Fruit fly (Drosophila melanogaster) whole organism, embryonic: ENCODE data around the gene CG46462.

Source experiments
- Atf-2 ChIP-seq: fragments of 200-800 bp; sonication (Bioruptor generic); optimal IDR thresholded peaks from 2 replicates; lab custom pipeline; 2016; ENCODE audit warnings: missing biosample characterization, missing genetic modification characterization
- Bdp1 ChIP-seq: fragments of 200-800 bp; sonication (Bioruptor generic); optimal IDR thresholded peaks from 3 replicates; lab custom pipeline; 2016; ENCODE audit warnings: missing biosample characterization, missing genetic modification characterization
- CG10274 ChIP-seq: fragments of 200-800 bp; sonication (Bioruptor generic); optimal IDR thresholded peaks from 3 replicates; lab custom pipeline; 2017; ENCODE audit warnings: missing biosample characterization, mild to moderate bottlenecking, missing genetic modification characterization
- CG11723 ChIP-seq: fragments of 200-800 bp; sonication (Bioruptor generic); optimal IDR thresholded peaks from 2 replicates; lab custom pipeline; 2017; ENCODE audit warnings: missing biosample characterization, mild to moderate bottlenecking, missing genetic modification characterization
- CG12155 ChIP-seq: fragments of 200-800 bp; sonication (Bioruptor generic); optimal IDR thresholded peaks from 3 replicates; lab custom pipeline; 2016; ENCODE audit warnings: missing biosample characterization, missing genetic modification characterization
- CG12236 ChIP-seq: fragments of 200-800 bp; sonication (Bioruptor generic); optimal IDR thresholded peaks from 2 replicates; lab custom pipeline; 2016; ENCODE audit warnings: missing biosample characterization, missing genetic modification characterization
- CG12299 ChIP-seq: fragments of 200-800 bp; sonication (Bioruptor generic); optimal IDR thresholded peaks from 2 replicates; lab custom pipeline; 2018; ENCODE audit warnings: missing biosample characterization, mild to moderate bottlenecking, missing genetic modification characterization
- CG1233 ChIP-seq: fragments of 200-800 bp; sonication (Bioruptor generic); optimal IDR thresholded peaks from 4 replicates; lab custom pipeline; 2018; ENCODE audit warnings: missing biosample characterization, mild to moderate bottlenecking, missing genetic modification characterization
- CG13894 ChIP-seq: fragments of 200-800 bp; sonication (Bioruptor generic); optimal IDR thresholded peaks from 3 replicates; lab custom pipeline; 2018; ENCODE audit warnings: missing biosample characterization, mild to moderate bottlenecking, missing genetic modification characterization, moderate library complexity
- CG1529 ChIP-seq: fragments of 200-800 bp; sonication (Bioruptor generic); optimal IDR thresholded peaks from 3 replicates; lab custom pipeline; 2018; ENCODE audit warnings: missing biosample characterization, missing genetic modification characterization
- CG17802 ChIP-seq: fragments of 200-800 bp; sonication (Bioruptor generic); optimal IDR thresholded peaks from 2 replicates; lab custom pipeline; 2018; ENCODE audit warnings: missing biosample characterization, mild to moderate bottlenecking, missing genetic modification characterization, moderate library complexity
- CG17829 ChIP-seq: fragments of 200-800 bp; optimal IDR thresholded peaks from 2 replicates; lab custom pipeline; 2019; ENCODE audit warnings: missing biosample characterization, mild to moderate bottlenecking, missing genetic modification characterization, moderate library complexity
- CG17912 ChIP-seq: fragments of 200-800 bp; sonication (Bioruptor generic); optimal IDR thresholded peaks from 2 replicates; lab custom pipeline; 2018; ENCODE audit warnings: missing biosample characterization, mild to moderate bottlenecking, missing genetic modification characterization
- CG18599 ChIP-seq: fragments of 200-800 bp; sonication (Bioruptor generic); optimal IDR thresholded peaks from 3 replicates; lab custom pipeline; 2017; ENCODE audit warnings: missing biosample characterization, missing genetic modification characterization, mild to moderate bottlenecking, moderate library complexity, missing genetic modification reagents
- CG3163 ChIP-seq: fragments of 200-800 bp; sonication (Bioruptor generic); optimal IDR thresholded peaks from 3 replicates; lab custom pipeline; 2016; ENCODE audit warnings: missing biosample characterization, missing genetic modification characterization
- CG32532 ChIP-seq: fragments of 200-800 bp; sonication (Bioruptor generic); IDR thresholded peaks from 2 replicates; pipeline ENCODE4 v1.3.6; 2022; ENCODE audit warnings: missing biosample characterization, missing genetic modification characterization
- CG34224 ChIP-seq: fragments of 200-800 bp; sonication (Bioruptor generic); IDR thresholded peaks from 3 replicates; pipeline ENCODE4 v1.3.6; 2022; ENCODE audit warnings: missing biosample characterization, missing genetic modification characterization; ENCODE audit not compliant: partially characterized antibody
- CG34422 ChIP-seq: fragments of 200-800 bp; sonication (Bioruptor generic); IDR thresholded peaks from 3 replicates; pipeline ENCODE4 v1.3.6; 2022; ENCODE audit warnings: missing biosample characterization, missing genetic modification characterization
- CG4360 ChIP-seq: fragments of 200-800 bp; sonication (Bioruptor generic); IDR thresholded peaks from 2 replicates; pipeline ENCODE4 v1.3.6; 2022; ENCODE audit warnings: missing biosample characterization, missing genetic modification characterization
- CG6272 ChIP-seq: fragments of 200-800 bp; sonication (Bioruptor generic); IDR thresholded peaks from 2 replicates; pipeline ENCODE4 v1.3.6; 2022; ENCODE audit warnings: missing biosample characterization, missing genetic modification characterization
- CG6791 ChIP-seq: fragments of 200-800 bp; sonication (Bioruptor generic); IDR thresholded peaks from 3 replicates; pipeline ENCODE4 v1.3.6; 2022; ENCODE audit warnings: missing biosample characterization, missing genetic modification characterization; ENCODE audit not compliant: partially characterized antibody
- CG7357 ChIP-seq: fragments of 200-800 bp; sonication (Bioruptor generic); IDR thresholded peaks from 3 replicates; pipeline ENCODE4 v1.3.6; 2022; ENCODE audit warnings: missing biosample characterization, missing genetic modification characterization
- CG7556 ChIP-seq: fragments of 200-800 bp; sonication (Bioruptor generic); optimal IDR thresholded peaks from 2 replicates; lab custom pipeline; 2017; ENCODE audit warnings: missing biosample characterization, mild to moderate bottlenecking, missing genetic modification characterization
- CG8290 ChIP-seq, 3 experiments: fragments of 200-800 bp; sonication (Bioruptor generic); optimal IDR thresholded peaks; 2 replicates each; lab custom pipeline; 2016 to 2019; ENCODE audit warnings: missing biosample characterization in 3 of 3, missing genetic modification characterization in 3 of 3, mild to moderate bottlenecking in 2 of 3, moderate library complexity in 1 of 3
- CG8359 ChIP-seq: fragments of 200-800 bp; sonication (Bioruptor generic); optimal IDR thresholded peaks from 2 replicates; lab custom pipeline; 2017; ENCODE audit warnings: missing biosample characterization, mild to moderate bottlenecking, missing genetic modification characterization, borderline replicate concordance
- CG8765 ChIP-seq: fragments of 200-800 bp; sonication (Bioruptor generic); IDR thresholded peaks from 2 replicates; pipeline ENCODE4 v1.3.6; 2022; ENCODE audit warnings: missing biosample characterization, missing genetic modification characterization
- CG9817 ChIP-seq: fragments of 200-800 bp; sonication (Bioruptor generic); optimal IDR thresholded peaks from 2 replicates; lab custom pipeline; 2018; ENCODE audit warnings: missing biosample characterization, mild to moderate bottlenecking, missing genetic modification characterization, moderate library complexity
- CG9932 ChIP-seq: fragments of 200-800 bp; sonication (Bioruptor generic); IDR thresholded peaks from 2 replicates; pipeline ENCODE4 v1.3.6; 2022; ENCODE audit warnings: missing biosample characterization, missing genetic modification characterization
- CHES-1-like ChIP-seq: fragments of 200-800 bp; sonication (Bioruptor generic); optimal IDR thresholded peaks from 2 replicates; lab custom pipeline; 2016; ENCODE audit warnings: missing biosample characterization, missing genetic modification characterization
- Camta ChIP-seq: fragments of 200-800 bp; sonication (Bioruptor generic); optimal IDR thresholded peaks from 2 replicates; lab custom pipeline; 2016; ENCODE audit warnings: missing biosample characterization, missing genetic modification characterization
- Dad ChIP-seq: fragments of 200-800 bp; sonication (Bioruptor generic); optimal IDR thresholded peaks from 3 replicates; lab custom pipeline; 2016; ENCODE audit warnings: missing biosample characterization, missing genetic modification characterization
- Deaf1 ChIP-seq: fragments of 200-800 bp; optimal IDR thresholded peaks from 3 replicates; lab custom pipeline; 2019; ENCODE audit warnings: missing biosample characterization, mild to moderate bottlenecking, missing genetic modification characterization, moderate library complexity
- Dfd ChIP-seq, 2 experiments: fragments of >200 bp; optimal IDR thresholded peaks; 2 replicates each; lab custom pipeline; 2017; ENCODE audit warnings: missing biosample characterization in 2 of 2, missing genetic modification characterization in 2 of 2
- Doc2 ChIP-seq: fragments of 200-800 bp; sonication (Bioruptor generic); IDR thresholded peaks from 2 replicates; pipeline ENCODE4 v1.3.6; 2022; ENCODE audit warnings: missing biosample characterization, missing genetic modification characterization
- Fer3 ChIP-seq: fragments of 200-800 bp; sonication (Bioruptor generic); optimal IDR thresholded peaks from 2 replicates; lab custom pipeline; 2018; ENCODE audit warnings: missing biosample characterization, mild to moderate bottlenecking, missing genetic modification characterization, moderate library complexity
- HLH54F ChIP-seq: fragments of 200-800 bp; sonication (Bioruptor generic); optimal IDR thresholded peaks from 3 replicates; lab custom pipeline; 2016; ENCODE audit warnings: missing biosample characterization, missing genetic modification characterization
- Hand ChIP-seq: fragments of 200-800 bp; sonication (Bioruptor generic); optimal IDR thresholded peaks from 2 replicates; lab custom pipeline; 2017; ENCODE audit warnings: mild to moderate bottlenecking, missing biosample characterization, missing genetic modification reagents, missing genetic modification characterization
- Hr51 ChIP-seq, 2 experiments: fragments of 200-800 bp; sonication (Bioruptor generic); optimal IDR thresholded peaks; 2 replicates in 1 of 2; 3 replicates in 1 of 2; lab custom pipeline; 2016 to 2018; ENCODE audit warnings: missing biosample characterization in 2 of 2, missing genetic modification characterization in 2 of 2, mild to moderate bottlenecking in 1 of 2, moderate library complexity in 1 of 2
- NC2β ChIP-seq: fragments of 200-800 bp; sonication (Bioruptor generic); optimal IDR thresholded peaks from 2 replicates; lab custom pipeline; 2016; ENCODE audit warnings: missing biosample characterization, missing genetic modification characterization
- Xrp1 ChIP-seq: fragments of 200-800 bp; sonication (Bioruptor generic); IDR thresholded peaks from 2 replicates; pipeline ENCODE4 v1.3.6; 2022; ENCODE audit warnings: missing biosample characterization, missing genetic modification characterization
- ap ChIP-seq: fragments of 200-800 bp; sonication (Bioruptor generic); IDR thresholded peaks from 2 replicates; pipeline ENCODE4 v1.3.6; 2022; ENCODE audit warnings: missing biosample characterization, missing genetic modification characterization
- br ChIP-seq: fragments of >200 bp; optimal IDR thresholded peaks from 2 replicates; lab custom pipeline; 2017
- chn ChIP-seq: fragments of 200-800 bp; sonication (Bioruptor generic); optimal IDR thresholded peaks from 2 replicates; lab custom pipeline; 2016; ENCODE audit warnings: missing biosample characterization, missing genetic modification characterization
- crol ChIP-seq: fragments of 200-800 bp; sonication (Bioruptor generic); IDR thresholded peaks from 2 replicates; pipeline ENCODE4 v1.3.6; 2022; ENCODE audit warnings: missing biosample characterization, missing genetic modification characterization
- ewg ChIP-seq: fragments of 200-800 bp; sonication (Bioruptor generic); optimal IDR thresholded peaks from 3 replicates; lab custom pipeline; 2017; ENCODE audit warnings: mild to moderate bottlenecking, missing biosample characterization, missing genetic modification reagents, missing genetic modification characterization
- exex ChIP-seq: fragments of 200-800 bp; sonication (Bioruptor generic); optimal IDR thresholded peaks from 4 replicates; lab custom pipeline; 2018; ENCODE audit warnings: missing biosample characterization, mild to moderate bottlenecking, missing genetic modification characterization, moderate library complexity
- kah ChIP-seq: fragments of 200-800 bp; sonication (Bioruptor generic); optimal IDR thresholded peaks from 2 replicates; lab custom pipeline; 2018; ENCODE audit warnings: missing biosample characterization, mild to moderate bottlenecking, missing genetic modification characterization
- lilli ChIP-seq: fragments of 200-800 bp; sonication (Bioruptor generic); optimal IDR thresholded peaks from 3 replicates; lab custom pipeline; 2016; ENCODE audit warnings: missing biosample characterization, missing genetic modification characterization
- odd ChIP-seq: fragments of 200-800 bp; sonication (Bioruptor generic); optimal IDR thresholded peaks from 2 replicates; lab custom pipeline; 2017; ENCODE audit warnings: missing biosample characterization, mild to moderate bottlenecking, missing genetic modification characterization
- psq ChIP-seq: fragments of 200-800 bp; sonication (Bioruptor generic); optimal IDR thresholded peaks from 2 replicates; lab custom pipeline; 2017; ENCODE audit warnings: missing biosample characterization, missing genetic modification characterization
- seq ChIP-seq: fragments of 200-800 bp; sonication (Bioruptor generic); IDR thresholded peaks from 2 replicates; pipeline ENCODE4 v1.3.6; 2022; ENCODE audit warnings: missing biosample characterization, missing genetic modification characterization
- so ChIP-seq: fragments of 200-800 bp; sonication (Bioruptor generic); IDR thresholded peaks from 3 replicates; pipeline ENCODE4 v1.3.6; 2022; ENCODE audit warnings: missing biosample characterization, missing genetic modification characterization
- sob ChIP-seq: fragments of 200-800 bp; sonication (Bioruptor generic); IDR thresholded peaks from 2 replicates; pipeline ENCODE4 v1.3.6; 2022; ENCODE audit warnings: missing biosample characterization, missing genetic modification characterization
- tx ChIP-seq: fragments of 200-800 bp; sonication (Bioruptor generic); optimal IDR thresholded peaks from 2 replicates; lab custom pipeline; 2016; ENCODE audit warnings: missing biosample characterization, missing genetic modification characterization

Gene CG46462

DNA sequence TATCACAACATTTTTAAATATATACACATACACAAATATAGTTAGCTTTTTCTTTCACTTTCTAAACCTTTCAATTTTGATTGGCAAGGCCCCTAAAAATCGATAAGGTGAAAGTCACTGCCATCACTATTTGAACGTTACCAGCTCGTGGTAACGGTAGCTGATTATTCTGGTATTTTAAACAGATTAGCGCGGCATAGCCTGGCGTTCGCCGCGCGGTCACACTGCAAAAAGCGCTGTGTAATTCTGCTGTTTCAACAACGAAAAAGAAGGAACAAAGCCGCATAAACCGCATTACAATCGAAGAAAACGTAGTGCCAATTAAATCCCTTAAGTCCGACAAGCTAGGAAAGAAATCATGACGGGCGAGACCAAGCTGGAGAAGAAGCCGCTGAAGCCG is 16.7 kb upstream of the CG46462 start, which contains the start of gene Rpn1 (continued):
- TF ChIP-seq lilli (GFP tag; lab: Kevin White, UChicago) (peak; percentile 45), Camta (GFP tag; lab: Kevin White, UChicago) (no peak), Bdp1 (GFP tag; lab: Kevin White, UChicago) (no peak), CG12236 (GFP tag; lab: Kevin White, UChicago) (no peak), seq (GFP tag; lab: Robert Waterston, UW) (no peak), CG32532 (GFP tag; lab: Robert Waterston, UW) (peak; percentile 22; the same call in 1 of the 2 replicates), CG12155 (GFP tag; lab: Kevin White, UChicago) (peak; percentile 9), CG17802 (tag; lab: Kevin White, UChicago) (no peak), CG1529 (GFP tag; lab: Kevin White, UChicago) (no peak), CG9932 (GFP tag; lab: Robert Waterston, UW) (peak; percentile 66), Fer3 (tag; lab: Kevin White, UChicago) (no peak), ewg (GFP tag; lab: Kevin White, UChicago) (no peak), Atf-2 (GFP tag; lab: Kevin White, UChicago) (no peak), CG8359 (no peak), psq (GFP tag; lab: Kevin White, UChicago) (no peak), sob (GFP tag; lab: Robert Waterston, UW) (0 out of 2 replicates have a peak, but pooled peaks have one; percentile 24), tx (GFP tag; lab: Kevin White, UChicago) (no peak), CG7556 (no peak), HLH54F (GFP tag; lab: Kevin White, UChicago) (no peak), CG7357 (GFP tag; lab: Robert Waterston, UW) (no peak), crol (no peak), CG1233 (no peak), CG13894 (no peak), CG3163 (GFP tag; lab: Kevin White, UChicago) (no peak), NC2β (GFP tag; lab: Kevin White, UChicago) (no peak), CG8290 (GFP tag; optimal IDR thresholded peaks at IDR 0.05; lab: Kevin White, UChicago) (peak; percentile 30), CG8290 (tag; optimal IDR thresholded peaks at IDR 0.05; lab: Kevin White, UChicago) (no peak), CG17912 (no peak), CG34422 (GFP tag; lab: Robert Waterston, UW) (no peak), CG9817 (tag; lab: Kevin White, UChicago) (no peak), so (peak; percentile 53; the same call in 1 of the 3 replicates), CG10274 (GFP tag; lab: Kevin White, UChicago) (no peak), CG34224 (GFP tag; lab: Robert Waterston, UW) (peak; percentile 54; the same call in 2 of the 3 replicates), Hr51 (GFP tag; optimal IDR thresholded peaks at IDR 0.05; lab: Kevin White, UChicago) (no peak), kah (no peak), Deaf1 (tag; lab: Kevin White, UChicago) (no peak), odd (GFP tag; lab: Kevin White, UChicago) (no peak), Hand (GFP tag; lab: Kevin White, UChicago) (no peak), CHES-1-like (peak; percentile 4), CG17829 (tag; lab: Kevin White, UChicago) (peak; percentile 3)

- TF ChIP-seq Dad (GFP tag; lab: Kevin White, UChicago) (no peak), exex (tag; lab: Kevin White, UChicago) (no peak), ap (GFP tag; lab: Robert Waterston, UW) (no peak), chn (GFP tag; lab: Kevin White, UChicago) (no peak), br (no peak), CG12299 (tag; lab: Kevin White, UChicago) (no peak), Dfd (GFP tag; optimal IDR thresholded peaks at IDR 0.05; lab: Kevin White, UChicago) (no peak), Doc2 (no peak), CG6791 (GFP tag; lab: Robert Waterston, UW) (no peak), CG4360 (GFP tag; lab: Robert Waterston, UW) (no peak), CG6272 (GFP tag; lab: Robert Waterston, UW) (no peak), CG8765 (GFP tag; lab: Robert Waterston, UW) (no peak), CG11723 (no peak), Xrp1 (GFP tag; lab: Robert Waterston, UW) (no peak), CG18599 (GFP tag; lab: Kevin White, UChicago) (no peak)
Observed at dm6 chr3L:19919981-19920380, 11.5 kb upstream of the CG46462 start.
